Fruit fly (Drosophila melanogaster) whole organism, prepupa: Measurements from ENCODE around the gene kat80.

Experiments
- Blimp-1 ChIP-seq: fragments of 200-800 bp; sonication (Bioruptor generic); optimal IDR thresholded peaks from 3 replicates; lab custom pipeline; 2017; ENCODE audit warnings: missing biosample characterization, missing genetic modification characterization, mild to moderate bottlenecking, moderate library complexity, missing genetic modification reagents
- CG11762 ChIP-seq: fragments of 200-800 bp; sonication (Bioruptor generic); optimal IDR thresholded peaks from 3 replicates; lab custom pipeline; 2016; ENCODE audit warnings: missing biosample characterization, missing genetic modification characterization; ENCODE audit not compliant: insufficient read depth
- CG15336 ChIP-seq: fragments of 200-800 bp; sonication (Bioruptor generic); IDR thresholded peaks from 2 replicates; pipeline ENCODE4 v1.3.6; 2022; ENCODE audit warnings: missing biosample characterization, missing genetic modification characterization
- CG1621 ChIP-seq: fragments of 200-800 bp; sonication (Bioruptor generic); optimal IDR thresholded peaks from 3 replicates; lab custom pipeline; 2018; ENCODE audit warnings: missing biosample characterization, mild to moderate bottlenecking, missing genetic modification characterization
- CG16779 ChIP-seq: fragments of 200-800 bp; sonication (Bioruptor generic); optimal IDR thresholded peaks from 3 replicates; lab custom pipeline; 2017; ENCODE audit warnings: missing biosample characterization, mild to moderate bottlenecking, missing genetic modification characterization
- CG3032 ChIP-seq: fragments of 200-800 bp; optimal IDR thresholded peaks from 2 replicates; lab custom pipeline; 2019; ENCODE audit warnings: missing biosample characterization, mild to moderate bottlenecking, missing genetic modification characterization, moderate library complexity
- CG31627 ChIP-seq: fragments of 200-800 bp; sonication (Bioruptor generic); optimal IDR thresholded peaks from 3 replicates; lab custom pipeline; 2016; ENCODE audit warnings: missing biosample characterization, missing genetic modification characterization
- CG32006 ChIP-seq: fragments of 200-800 bp; sonication (Bioruptor generic); optimal IDR thresholded peaks from 3 replicates; lab custom pipeline; 2017; ENCODE audit warnings: missing biosample characterization, mild to moderate bottlenecking, missing genetic modification characterization
- CG34406 ChIP-seq: fragments of 200-800 bp; sonication (Bioruptor generic); optimal IDR thresholded peaks from 3 replicates; lab custom pipeline; 2016; ENCODE audit warnings: missing biosample characterization, missing genetic modification characterization
- CG4318 ChIP-seq: fragments of 200-800 bp; sonication (Bioruptor generic); optimal IDR thresholded peaks from 3 replicates; lab custom pipeline; 2017; ENCODE audit warnings: missing biosample characterization, mild to moderate bottlenecking, missing genetic modification characterization
- CG6163 ChIP-seq: fragments of 200-800 bp; sonication (Bioruptor generic); IDR thresholded peaks from 3 replicates; pipeline ENCODE4 v1.3.6; 2022; ENCODE audit warnings: missing biosample characterization, missing genetic modification characterization
- CG6276 ChIP-seq: fragments of 200-800 bp; sonication (Bioruptor generic); optimal IDR thresholded peaks from 2 replicates; lab custom pipeline; 2017; ENCODE audit warnings: missing biosample characterization, mild to moderate bottlenecking, missing genetic modification characterization
- CG6792 ChIP-seq: fragments of 200-800 bp; sonication (Bioruptor generic); optimal IDR thresholded peaks from 3 replicates; lab custom pipeline; 2016; ENCODE audit warnings: missing biosample characterization, missing genetic modification characterization
- CG6808 ChIP-seq: fragments of 200-800 bp; sonication (Bioruptor generic); optimal IDR thresholded peaks from 3 replicates; lab custom pipeline; 2017; ENCODE audit warnings: missing biosample characterization, missing genetic modification characterization, mild to moderate bottlenecking, moderate library complexity, missing genetic modification reagents
- CG6854 ChIP-seq: fragments of 200-800 bp; sonication (Bioruptor generic); optimal IDR thresholded peaks from 2 replicates; lab custom pipeline; 2017; ENCODE audit warnings: missing biosample characterization, mild to moderate bottlenecking, missing genetic modification characterization
- CG7368 ChIP-seq: fragments of 200-800 bp; sonication (Bioruptor generic); optimal IDR thresholded peaks from 3 replicates; lab custom pipeline; 2016; ENCODE audit warnings: missing biosample characterization, missing genetic modification characterization
- CG8632 ChIP-seq: fragments of 200-800 bp; sonication (Bioruptor generic); optimal IDR thresholded peaks from 3 replicates; lab custom pipeline; 2016; ENCODE audit warnings: missing biosample characterization, missing genetic modification characterization
- Eip75B ChIP-seq: fragments of 200-800 bp; sonication (Bioruptor generic); optimal IDR thresholded peaks from 3 replicates; lab custom pipeline; 2016; ENCODE audit warnings: missing biosample characterization, missing genetic modification characterization
- Eip78C ChIP-seq: fragments of 200-800 bp; sonication (Bioruptor generic); peaks from one replicate; lab custom pipeline; 2016; ENCODE audit warnings: missing biosample characterization, missing genetic modification characterization
- Eip93F ChIP-seq: fragments of 200-800 bp; sonication (Bioruptor generic); optimal IDR thresholded peaks from 2 replicates; lab custom pipeline; 2016; ENCODE audit warnings: missing biosample characterization, mild to moderate bottlenecking, missing genetic modification characterization
- Ets21C ChIP-seq: fragments of 200-800 bp; sonication (Bioruptor generic); optimal IDR thresholded peaks from 3 replicates; lab custom pipeline; 2016; ENCODE audit warnings: missing biosample characterization, missing genetic modification characterization
- Ets96B ChIP-seq: fragments of 200-800 bp; optimal IDR thresholded peaks from 2 replicates; lab custom pipeline; 2019; ENCODE audit warnings: missing biosample characterization, mild to moderate bottlenecking, missing genetic modification characterization, moderate library complexity
- Gug ChIP-seq: fragments of 200-800 bp; sonication (Bioruptor generic); IDR thresholded peaks from 2 replicates; pipeline ENCODE4 v1.3.6; 2022; ENCODE audit warnings: missing biosample characterization, missing genetic modification characterization
- Hr38 ChIP-seq: sonication (Bioruptor generic); optimal IDR thresholded peaks from 2 replicates; lab custom pipeline; 2016; ENCODE audit warnings: missing biosample characterization, missing genetic modification characterization
- Lpt ChIP-seq: fragments of 200-800 bp; sonication (Bioruptor generic); optimal IDR thresholded peaks from 3 replicates; lab custom pipeline; 2016; ENCODE audit warnings: missing biosample characterization, missing genetic modification characterization
- OdsH ChIP-seq: fragments of 200-800 bp; sonication (Bioruptor generic); optimal IDR thresholded peaks from 3 replicates; lab custom pipeline; 2016; ENCODE audit warnings: missing biosample characterization, missing genetic modification characterization
- Smox ChIP-seq: fragments of 200-800 bp; sonication (Bioruptor generic); optimal IDR thresholded peaks from 3 replicates; lab custom pipeline; 2016; ENCODE audit warnings: missing biosample characterization, missing genetic modification characterization
- Sox14 ChIP-seq: fragments of 200-800 bp; sonication (Bioruptor generic); optimal IDR thresholded peaks from 3 replicates; lab custom pipeline; 2016; ENCODE audit warnings: missing biosample characterization, missing genetic modification characterization
- Sox15 ChIP-seq: fragments of 200-800 bp; sonication (Bioruptor generic); optimal IDR thresholded peaks from 3 replicates; lab custom pipeline; 2016; ENCODE audit warnings: missing biosample characterization, missing genetic modification characterization
- achi ChIP-seq: fragments of 200-800 bp; sonication (Bioruptor generic); optimal IDR thresholded peaks from 3 replicates; lab custom pipeline; 2016; ENCODE audit warnings: missing biosample characterization, missing genetic modification characterization
- acj6 ChIP-seq: fragments of 200-800 bp; sonication (Bioruptor generic); optimal IDR thresholded peaks from 3 replicates; lab custom pipeline; 2016; ENCODE audit warnings: missing biosample characterization, missing genetic modification characterization
- cyc ChIP-seq: fragments of 200-800 bp; sonication (Bioruptor generic); optimal IDR thresholded peaks from 3 replicates; lab custom pipeline; 2016; ENCODE audit warnings: missing biosample characterization, missing genetic modification characterization
- dsx ChIP-seq: fragments of 200-800 bp; optimal IDR thresholded peaks from 3 replicates; lab custom pipeline; 2019; ENCODE audit warnings: missing biosample characterization, mild to moderate bottlenecking, missing genetic modification characterization, moderate library complexity; ENCODE audit not compliant: poor library complexity, severe bottlenecking
- esn ChIP-seq: fragments of 200-800 bp; sonication (Bioruptor generic); optimal IDR thresholded peaks from 2 replicates; lab custom pipeline; 2016; ENCODE audit warnings: missing biosample characterization, mild to moderate bottlenecking, missing genetic modification characterization, moderate library complexity
- fd85E ChIP-seq: fragments of 200-800 bp; sonication (Bioruptor generic); optimal IDR thresholded peaks from 3 replicates; lab custom pipeline; 2016; ENCODE audit warnings: missing biosample characterization, missing genetic modification characterization
- fkh ChIP-seq: fragments of 200-800 bp; sonication (Bioruptor generic); optimal IDR thresholded peaks from 3 replicates; lab custom pipeline; 2017; ENCODE audit warnings: missing biosample characterization, mild to moderate bottlenecking, missing genetic modification characterization, moderate library complexity
- lz ChIP-seq: fragments of 200-800 bp; sonication (Bioruptor generic); optimal IDR thresholded peaks from 3 replicates; lab custom pipeline; 2016; ENCODE audit warnings: missing biosample characterization, missing genetic modification characterization
- ss ChIP-seq, 2 experiments: fragments of 200-800 bp; sonication (Bioruptor generic); optimal IDR thresholded peaks; 2 replicates in 1 of 2; 3 replicates in 1 of 2; lab custom pipeline; 2017 to 2018; ENCODE audit warnings: mild to moderate bottlenecking in 2 of 2, missing biosample characterization in 2 of 2, missing genetic modification characterization in 2 of 2, moderate library complexity in 1 of 2
- svp ChIP-seq: fragments of 200-800 bp; sonication (Bioruptor generic); peaks from one replicate; lab custom pipeline; 2016; ENCODE audit warnings: missing biosample characterization, missing genetic modification characterization
- topi ChIP-seq: fragments of 200-800 bp; sonication (Bioruptor generic); optimal IDR thresholded peaks from 3 replicates; lab custom pipeline; 2016; ENCODE audit warnings: missing biosample characterization, missing genetic modification characterization
- vri ChIP-seq: fragments of 200-800 bp; sonication (Bioruptor generic); optimal IDR thresholded peaks from 3 replicates; lab custom pipeline; 2016; ENCODE audit warnings: missing biosample characterization, mild to moderate bottlenecking, missing genetic modification characterization

Gene kat80

dm6 chrX:16296423-16297292 is 20.7 kb upstream of the kat80 start, which contains the start of gene CG3632:
CG3632 (plus strand) TSS chrX:16296671.
- peak; percentile 11 for TF ChIP-seq CG3032
- peak; percentile 40 for TF ChIP-seq CG31627
- no peak for TF ChIP-seq Lpt
- peak; percentile 51 for TF ChIP-seq topi
- TF ChIP-seq dsx = no peak
- peak; percentile 36 for TF ChIP-seq lz (GFP tag; lab: Kevin White, UChicago)
- TF ChIP-seq Blimp-1 = peak; percentile 36
- TF ChIP-seq Eip75B = no peak
- no peak for TF ChIP-seq Eip93F (GFP tag; lab: Kevin White, UChicago)
- TF ChIP-seq Eip78C = peak; percentile 37
- peak; percentile 41 for TF ChIP-seq fkh (GFP tag; lab: Kevin White, UChicago)
- TF ChIP-seq CG6854 (GFP tag; lab: Kevin White, UChicago) = no peak
- peak; percentile 6 for TF ChIP-seq vri (GFP tag; lab: Kevin White, UChicago)
- TF ChIP-seq CG8632 (GFP tag; lab: Kevin White, UChicago) = no peak
- TF ChIP-seq CG16779 (tag; lab: Kevin White, UChicago) = no peak
- peak; percentile 30 for TF ChIP-seq cyc (GFP tag; lab: Kevin White, UChicago)
- peak; percentile 57 for TF ChIP-seq Sox14 (GFP tag; lab: Kevin White, UChicago)
- no peak for TF ChIP-seq Gug (GFP tag; lab: Robert Waterston, UW)
- peak; percentile 62 for TF ChIP-seq esn (GFP tag; lab: Kevin White, UChicago)
- no peak for TF ChIP-seq fd85E (GFP tag; lab: Kevin White, UChicago)

- TF ChIP-seq achi (GFP tag; lab: Kevin White, UChicago) = no peak
- TF ChIP-seq Sox15 (GFP tag; lab: Kevin White, UChicago) = no peak
- no peak for TF ChIP-seq ss (GFP tag; optimal IDR thresholded peaks at IDR 0.05; lab: Kevin White, UChicago)
- no peak for TF ChIP-seq Blimp-1
- TF ChIP-seq CG15336 (GFP tag; lab: Robert Waterston, UW) = no peak
- TF ChIP-seq CG7368 (GFP tag; lab: Kevin White, UChicago) = no peak
- no peak for TF ChIP-seq CG6854 (GFP tag; lab: Kevin White, UChicago)
- TF ChIP-seq CG1621 (tag; lab: Kevin White, UChicago) = no peak
- TF ChIP-seq CG11762 (GFP tag; lab: Kevin White, UChicago) = no peak
- TF ChIP-seq acj6 (GFP tag; lab: Kevin White, UChicago) = no peak
- TF ChIP-seq CG4318 (GFP tag; lab: Kevin White, UChicago) = no peak
- no peak for TF ChIP-seq OdsH (GFP tag; lab: Kevin White, UChicago)
- TF ChIP-seq Hr38 (GFP tag; lab: Kevin White, UChicago) = no peak
- no peak for TF ChIP-seq CG6808 (GFP tag; lab: Kevin White, UChicago)
- TF ChIP-seq Eip93F (GFP tag; lab: Kevin White, UChicago) = no peak
- no peak for TF ChIP-seq CG6163 (GFP tag; lab: Robert Waterston, UW)
- no peak for TF ChIP-seq Ets21C (GFP tag; lab: Kevin White, UChicago)
- no peak for TF ChIP-seq Smox (GFP tag; lab: Kevin White, UChicago)
Observed at dm6 chrX:16292646-16293045, 16.7 kb upstream of the kat80 start.

- TF ChIP-seq Ets21C (GFP tag; lab: Kevin White, UChicago) = no peak
- no peak for TF ChIP-seq svp (GFP tag; lab: Kevin White, UChicago)
- no peak for TF ChIP-seq CG6276 (GFP tag; lab: Kevin White, UChicago)
- no peak for TF ChIP-seq CG3032
- no peak for TF ChIP-seq CG7368 (GFP tag; lab: Kevin White, UChicago)
- no peak for TF ChIP-seq CG4318 (GFP tag; lab: Kevin White, UChicago)
- no peak for TF ChIP-seq CG6854 (GFP tag; lab: Kevin White, UChicago)
- TF ChIP-seq CG32006 (GFP tag; lab: Kevin White, UChicago) = no peak
- no peak for TF ChIP-seq CG34406
- no peak for TF ChIP-seq Hr38 (GFP tag; lab: Kevin White, UChicago)
- TF ChIP-seq Ets96B (tag; lab: Kevin White, UChicago) = no peak
- no peak for TF ChIP-seq Sox15 (GFP tag; lab: Kevin White, UChicago)
- TF ChIP-seq CG6792 (GFP tag; lab: Kevin White, UChicago) = no peak
- no peak for TF ChIP-seq CG1621 (tag; lab: Kevin White, UChicago)
Observed at dm6 chrX:16288999-16289398, 13.0 kb upstream of the kat80 start.
